Fruit fly (Drosophila melanogaster) Kc167 (cell line): ENCODE measurements around the gene CG42502.

ENCODE experiments used
- Sin3A ChIP-seq: fragments of >200 bp; optimal IDR thresholded peaks from 2 replicates; lab custom pipeline; 2018; ENCODE audit warnings: missing external identifiers
- h ChIP-seq: fragments of >200 bp; optimal IDR thresholded peaks from 3 replicates; lab custom pipeline; 2018; ENCODE audit warnings: missing external identifiers
- psq ChIP-seq: fragments of >200 bp; optimal IDR thresholded peaks from 2 replicates; lab custom pipeline; 2017; ENCODE audit warnings: missing external identifiers
- ttk ChIP-seq: sonication (Bioruptor generic); optimal IDR thresholded peaks from 2 replicates; lab custom pipeline; 2017; ENCODE audit warnings: missing external identifiers

DNA sequence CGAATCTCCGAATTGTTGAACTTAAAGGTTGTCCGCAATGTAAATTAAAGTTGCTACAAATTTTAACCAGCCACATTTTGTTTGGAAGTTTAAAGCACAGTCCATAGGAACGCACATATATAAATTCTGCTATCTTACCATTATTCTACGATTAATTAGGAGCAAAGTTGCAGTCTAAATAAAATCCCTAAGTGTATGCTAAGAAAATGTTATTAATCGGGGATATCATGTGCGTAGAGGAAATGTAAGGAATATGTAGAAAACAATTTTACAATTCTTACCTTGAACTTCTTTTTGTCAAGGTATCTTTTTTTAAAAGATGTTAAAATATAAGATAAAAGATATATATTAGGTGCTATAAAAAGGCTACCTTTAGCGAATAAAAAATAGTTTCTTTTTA, 7.3 kb upstream of the CG42502 start:
- TF ChIP-seq h (lab: Kevin White, UChicago): no peak
- TF ChIP-seq Sin3A (lab: Kevin White, UChicago): no peak
- TF ChIP-seq ttk: no peak
- no peak for TF ChIP-seq psq (lab: Kevin White, UChicago)
